Fruit fly (Drosophila melanogaster) whole organism: ENCODE measurements around the gene Ctr9.

Experiments
- CG8478 ChIP-seq: fragments of >200 bp; optimal IDR thresholded peaks from 2 replicates; lab custom pipeline; 2018; ENCODE audit warnings: inconsistent platforms
- Dll ChIP-seq: fragments of >200 bp; optimal IDR thresholded peaks from 2 replicates; lab custom pipeline; 2017
- EcR ChIP-seq, 2 experiments: fragments of >200 bp; optimal IDR thresholded peaks; 2 replicates each; lab custom pipeline; 2017; ENCODE audit warnings: missing biosample characterization in 2 of 2, missing genetic modification characterization in 2 of 2, missing genetic modification reagents in 2 of 2
- pan ChIP-seq: fragments of >200 bp; optimal IDR thresholded peaks from 2 replicates; lab custom pipeline; 2017
- psq ChIP-seq: fragments of >200 bp; optimal IDR thresholded peaks from 2 replicates; lab custom pipeline; 2017
- usp ChIP-seq: fragments of >200 bp; optimal IDR thresholded peaks from 2 replicates; lab custom pipeline; 2017; ENCODE audit warnings: missing biosample characterization, missing genetic modification characterization, mixed read lengths

Gene Ctr9

dm6 chr3L:1300076-1300635 is 6.9 kb upstream of the Ctr9 start:
- no peak for TF ChIP-seq CG8478
- no peak for TF ChIP-seq usp
- no peak for TF ChIP-seq EcR (GFP tag; optimal IDR thresholded peaks at IDR 0.05; lab: Kevin White, UChicago)
- TF ChIP-seq psq (lab: Kevin White, UChicago): no peak
- no peak for TF ChIP-seq pan (lab: Kevin White, UChicago)
- no peak for TF ChIP-seq Dll (lab: Kevin White, UChicago)

DNA sequence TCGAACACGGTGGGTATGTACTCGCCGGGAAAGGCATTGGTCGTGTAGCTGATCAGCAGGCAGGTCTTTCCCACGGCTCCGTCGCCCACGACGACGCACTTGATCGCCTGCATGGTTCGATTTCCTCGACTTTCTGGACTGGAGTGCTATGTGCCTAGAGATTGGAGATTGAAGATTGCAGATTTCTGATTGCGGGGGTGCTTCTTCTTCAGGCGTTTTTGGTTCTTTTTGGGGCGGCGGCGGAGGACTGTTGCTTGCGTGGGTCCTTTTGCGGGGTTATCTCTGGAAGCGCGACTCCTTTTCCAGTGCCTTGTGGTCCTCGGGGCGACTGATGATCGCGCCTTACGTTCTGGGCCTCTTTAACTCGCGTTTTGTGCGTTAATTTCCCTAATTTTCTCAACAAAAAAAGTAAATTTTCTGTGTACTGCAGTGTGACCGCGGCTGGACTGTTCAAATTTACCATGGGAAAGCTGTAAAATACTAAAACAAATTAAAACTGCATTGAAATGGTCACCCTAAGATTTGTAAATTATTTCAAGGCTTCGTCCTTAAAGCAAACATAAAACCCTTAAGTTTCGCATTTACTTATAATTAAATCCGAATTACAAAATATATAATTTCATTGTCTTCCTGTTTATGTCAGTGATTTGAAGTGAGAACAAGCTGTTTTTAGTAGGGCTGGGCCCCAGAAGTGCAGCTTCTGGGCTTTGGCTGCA is 4.6 kb upstream of the Ctr9 start, which contains the start of the genes Rac1 and Acat2:
Gene Rac1 (minus strand): TSS at position 450 of the 716 bp plus-strand sequence.
Gene Acat2 (plus strand): TSS at position 711 of the 716 bp plus-strand sequence.
- TF ChIP-seq CG8478 (no peak), psq (lab: Kevin White, UChicago) (no peak), Dll (lab: Kevin White, UChicago) (no peak), pan (lab: Kevin White, UChicago) (no peak), usp (no peak), EcR (GFP tag; optimal IDR thresholded peaks at IDR 0.05; lab: Kevin White, UChicago) (no peak)

DNA sequence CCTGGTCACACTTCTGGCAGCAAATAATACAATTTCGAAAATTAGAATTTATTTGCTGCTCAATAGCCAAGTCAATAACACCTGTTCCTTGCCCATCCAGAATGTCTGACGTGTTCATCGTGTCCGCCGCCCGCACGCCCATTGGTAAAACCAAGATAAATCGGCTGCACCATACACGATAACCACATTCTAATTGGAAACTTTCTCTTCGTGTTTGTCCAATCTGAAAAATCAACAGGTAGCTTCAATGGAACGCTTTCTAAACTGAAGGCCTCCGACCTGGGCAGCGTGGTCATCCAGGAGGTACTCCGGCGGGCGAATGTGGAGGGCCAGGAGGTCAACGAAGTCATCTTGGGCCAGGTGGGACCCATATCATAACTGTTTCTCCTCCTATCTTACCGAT is 4.1 kb upstream of the Ctr9 start:
- no peak for TF ChIP-seq CG8478
- no peak for TF ChIP-seq usp
- no peak for TF ChIP-seq psq (lab: Kevin White, UChicago)
- TF ChIP-seq EcR (GFP tag; optimal IDR thresholded peaks at IDR 0.05; lab: Kevin White, UChicago): no peak
- TF ChIP-seq pan (lab: Kevin White, UChicago): no peak
- no peak for TF ChIP-seq Dll (lab: Kevin White, UChicago)

dm6 chr3L:1305317-1305716 is 1.7 kb upstream of the Ctr9 start:
- TF ChIP-seq usp (no peak), psq (lab: Kevin White, UChicago) (no peak), Dll (lab: Kevin White, UChicago) (no peak), EcR (GFP tag; optimal IDR thresholded peaks at IDR 0.05; lab: Kevin White, UChicago) (no peak), pan (lab: Kevin White, UChicago) (no peak), CG8478 (no peak)

DNA sequence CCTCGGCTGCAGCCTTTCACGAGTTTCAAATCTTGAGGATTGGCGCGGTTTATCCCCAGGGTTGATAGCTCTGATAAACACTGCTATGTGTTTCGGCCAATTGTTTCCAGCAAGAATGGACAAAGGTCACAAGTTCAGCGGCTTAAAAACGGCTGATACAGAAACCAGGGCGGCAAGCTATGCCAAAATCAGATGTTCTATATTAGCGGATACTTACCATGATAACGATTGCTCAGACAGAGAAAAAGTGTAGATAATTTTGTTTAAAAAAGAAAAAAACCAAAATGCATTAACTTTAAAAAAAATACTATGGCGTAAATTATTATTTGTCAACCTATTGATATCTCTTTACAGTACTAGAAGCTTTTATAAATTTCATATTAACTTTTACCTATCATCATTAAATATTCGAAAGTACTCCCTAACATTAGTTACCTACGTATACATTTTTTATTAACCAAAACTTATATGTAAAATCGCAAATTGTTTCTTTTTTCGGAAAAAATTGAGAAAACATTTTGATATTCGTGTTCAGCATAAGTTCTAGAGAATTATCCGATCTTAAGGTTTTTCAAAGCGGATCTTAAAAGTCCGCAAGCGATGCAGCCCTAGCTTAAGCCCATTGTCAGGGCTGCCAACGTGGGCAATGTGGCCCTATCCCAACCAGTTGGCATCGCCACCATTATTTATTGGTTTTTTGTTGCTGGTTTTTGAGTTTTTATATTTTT is 6.2 kb downstream of the Ctr9 start, which contains the start of the genes sturkopf and Herc4:
Gene sturkopf (minus strand): TSS at position 339 of the 728 bp plus-strand sequence.
Gene Herc4 (plus strand): TSS at position 658 of the 728 bp plus-strand sequence.
- TF ChIP-seq CG8478: no peak
- no peak for TF ChIP-seq usp
- TF ChIP-seq psq (lab: Kevin White, UChicago): no peak
- TF ChIP-seq Dll (lab: Kevin White, UChicago): no peak
- no peak for TF ChIP-seq pan (lab: Kevin White, UChicago)

DNA sequence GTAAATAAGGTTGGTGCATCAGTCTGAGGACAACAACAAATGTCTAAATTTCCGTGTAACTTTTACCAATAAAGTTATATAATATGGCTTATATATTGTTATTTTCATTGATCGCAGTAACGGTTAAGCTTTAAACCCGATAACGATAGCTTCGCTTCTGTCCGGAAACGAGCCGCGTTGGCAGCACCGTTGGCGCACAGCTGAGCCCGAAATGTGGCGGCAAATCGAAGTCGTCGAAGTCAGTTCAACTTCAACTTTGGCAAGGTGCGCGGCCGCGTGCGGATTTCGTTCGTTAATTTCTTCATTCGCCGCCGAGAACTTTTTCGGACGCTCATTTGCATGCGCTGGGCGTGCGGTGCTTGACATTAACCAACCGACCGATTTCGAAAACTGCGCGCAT is 11.2 kb downstream of the Ctr9 start, which contains the start of gene Myo61F:
Gene Myo61F (plus strand): TSS at position 240 of the 400 bp plus-strand sequence.
- TF ChIP-seq pan (lab: Kevin White, UChicago): no peak
- no peak for TF ChIP-seq CG8478
- TF ChIP-seq psq (lab: Kevin White, UChicago): no peak
- no peak for TF ChIP-seq EcR (GFP tag; optimal IDR thresholded peaks at IDR 0.05; lab: Kevin White, UChicago)
- no peak for TF ChIP-seq Dll (lab: Kevin White, UChicago)
- TF ChIP-seq usp: no peak

- TF ChIP-seq psq (lab: Kevin White, UChicago): no peak
- no peak for TF ChIP-seq usp
Observed at dm6 chr3L:1319097-1319725, 12.2 kb downstream of the Ctr9 start.

DNA sequence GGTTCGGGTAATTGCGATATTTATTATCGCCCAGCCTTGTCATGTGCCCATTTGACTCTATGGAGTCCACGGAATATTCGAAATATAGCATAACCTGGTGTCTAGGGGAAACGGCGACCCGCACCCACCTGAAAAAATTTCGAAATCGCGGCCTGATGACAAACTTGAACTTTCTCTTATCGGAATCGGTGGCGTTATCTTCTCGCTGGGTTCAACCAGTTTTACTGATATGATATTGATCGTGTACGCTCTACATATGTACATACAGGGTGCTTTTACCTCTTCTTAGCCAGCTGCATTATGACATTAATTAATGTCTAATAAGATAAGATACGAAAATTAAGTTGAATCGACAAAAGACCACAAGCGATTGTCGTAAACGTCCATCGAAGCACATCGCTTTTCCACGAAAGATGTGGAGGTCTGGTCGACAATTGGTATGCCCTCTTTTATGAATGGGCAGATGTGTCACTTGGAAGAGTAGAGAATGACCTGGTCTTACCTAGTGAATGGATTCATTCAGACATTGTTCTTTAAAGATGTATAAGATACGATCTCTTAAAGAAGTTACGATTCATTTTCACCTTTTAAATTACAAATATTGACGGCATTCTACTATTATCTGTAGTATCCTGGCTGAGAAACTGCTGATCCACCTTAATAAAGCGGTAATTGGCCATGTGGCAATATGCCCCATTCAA is 13.4 kb downstream of the Ctr9 start:
- TF ChIP-seq CG8478 (no peak), Dll (lab: Kevin White, UChicago) (no peak), psq (lab: Kevin White, UChicago) (no peak), usp (no peak), EcR (GFP tag; optimal IDR thresholded peaks at IDR 0.05; lab: Kevin White, UChicago) (no peak), pan (lab: Kevin White, UChicago) (no peak)

dm6 chr3L:1320931-1321556 is 14.0 kb downstream of the Ctr9 start:
- no peak for TF ChIP-seq psq (lab: Kevin White, UChicago)
- no peak for TF ChIP-seq usp
- TF ChIP-seq CG8478: no peak
- no peak for TF ChIP-seq pan (lab: Kevin White, UChicago)
- TF ChIP-seq EcR (GFP tag; optimal IDR thresholded peaks at IDR 0.05; lab: Kevin White, UChicago): no peak
- no peak for TF ChIP-seq Dll (lab: Kevin White, UChicago)

- TF ChIP-seq Dll (lab: Kevin White, UChicago) (no peak), pan (lab: Kevin White, UChicago) (no peak), psq (lab: Kevin White, UChicago) (no peak), EcR (GFP tag; optimal IDR thresholded peaks at IDR 0.05; lab: Kevin White, UChicago) (no peak), usp (no peak), CG8478 (no peak)
Observed at dm6 chr3L:1322159-1322558, 15.1 kb downstream of the Ctr9 start.
